Worm (Caenorhabditis elegans) whole organism, young adult: Measurements from ENCODE around the gene M05D6.9.

ENCODE experiments used
- B0035.1 ChIP-seq: sonication (generic microtip); optimal IDR thresholded peaks from 2 replicates; lab custom pipeline; 2016; ENCODE audit warnings: missing genetic modification characterization, mild to moderate bottlenecking, missing compliant biosample characterization, missing genotype, missing genetic modification reagents
- D2030.7 ChIP-seq: fragments of 200-800 bp; sonication (Bioruptor generic); IDR thresholded peaks from 2 replicates; pipeline ENCODE4 v1.3.6; 2022; ENCODE audit warnings: missing genetic modification reagents, missing genetic modification characterization, missing compliant biosample characterization
- F10E7.11 ChIP-seq: sonication (generic microtip); optimal IDR thresholded peaks from 2 replicates; lab custom pipeline; 2017; ENCODE audit warnings: mild to moderate bottlenecking, missing genetic modification characterization, moderate library complexity, missing compliant biosample characterization
- F23B12.7 ChIP-seq: sonication (generic microtip); optimal IDR thresholded peaks from 2 replicates; lab custom pipeline; 2017; ENCODE audit warnings: missing genetic modification characterization, mild to moderate bottlenecking, missing compliant biosample characterization, antibody characterized with exemption, moderate library complexity; ENCODE audit not compliant: insufficient read depth
- F37B4.10 ChIP-seq: fragments of 200-800 bp; sonication (Bioruptor generic); IDR thresholded peaks from 2 replicates; pipeline ENCODE4 v1.3.6; 2022; ENCODE audit warnings: missing genetic modification characterization, missing compliant biosample characterization
- F49E8.2 ChIP-seq: sonication (generic microtip); optimal IDR thresholded peaks from 3 replicates; lab custom pipeline; 2017; ENCODE audit warnings: missing genetic modification characterization, mild to moderate bottlenecking, missing compliant biosample characterization, antibody characterized with exemption, moderate library complexity; ENCODE audit not compliant: insufficient read depth
- F57A8.1 ChIP-seq: fragments of 200-800 bp; sonication (Bioruptor generic); optimal IDR thresholded peaks from 2 replicates; lab custom pipeline; 2018; ENCODE audit warnings: mild to moderate bottlenecking, missing genetic modification characterization, moderate library complexity, missing compliant biosample characterization
- T07F8.4 ChIP-seq: sonication (generic microtip); optimal IDR thresholded peaks from 2 replicates; lab custom pipeline; 2016; ENCODE audit warnings: mild to moderate bottlenecking, missing genetic modification characterization, moderate library complexity, missing compliant biosample characterization
- Y53G8AR.9 ChIP-seq: fragments of 200-800 bp; sonication (Bioruptor generic); conservative IDR thresholded peaks from 2 replicates; pipeline ENCODE4 v1.3.6; 2022; ENCODE audit warnings: missing genetic modification reagents, missing genetic modification characterization, missing compliant biosample characterization
- Y79H2A.3 ChIP-seq: fragments of 200-800 bp; sonication (Bioruptor generic); conservative IDR thresholded peaks from 2 replicates; pipeline ENCODE4 v1.3.6; 2022; ENCODE audit warnings: missing genetic modification reagents, missing genetic modification characterization, missing compliant biosample characterization
- attf-5 ChIP-seq: fragments of 200-800 bp; sonication (Bioruptor generic); optimal IDR thresholded peaks from 2 replicates; lab custom pipeline; 2018; ENCODE audit warnings: mild to moderate bottlenecking, missing genetic modification characterization, missing compliant biosample characterization
- bed-2 ChIP-seq: fragments of 200-800 bp; sonication (Bioruptor generic); IDR thresholded peaks from 2 replicates; pipeline ENCODE4 v1.3.6; 2022; ENCODE audit warnings: missing genetic modification reagents, missing genetic modification characterization, missing compliant biosample characterization
- ccch-3 ChIP-seq: fragments of 200-800 bp; sonication (Bioruptor generic); optimal IDR thresholded peaks from 2 replicates; lab custom pipeline; 2018; ENCODE audit warnings: mild to moderate bottlenecking, missing genetic modification characterization, missing compliant biosample characterization
- cebp-1 ChIP-seq, 2 experiments: fragments of 200-800 bp in 1 of 2; sonication (Bioruptor generic) in 1 of 2; sonication (generic microtip) in 1 of 2; IDR thresholded peaks in 1 of 2; optimal IDR thresholded peaks in 1 of 2; 2 replicates each; pipeline versions ENCODE4 v1.3.6 to Lab custom; 2017 to 2022; ENCODE audit warnings: missing compliant biosample characterization in 2 of 2, missing genetic modification characterization in 2 of 2, mild to moderate bottlenecking in 1 of 2, missing genetic modification reagents in 1 of 2, moderate library complexity in 1 of 2
- ceh-40 ChIP-seq: fragments of 200-800 bp; sonication (Bioruptor generic); IDR thresholded peaks from 2 replicates; pipeline ENCODE4 v1.3.6; 2022; ENCODE audit warnings: missing genetic modification characterization, missing compliant biosample characterization
- dox-1 ChIP-seq: fragments of 200-800 bp; sonication (Bioruptor generic); IDR thresholded peaks from 2 replicates; pipeline ENCODE4 v1.3.6; 2022; ENCODE audit warnings: missing genetic modification reagents, missing genetic modification characterization, missing compliant biosample characterization
- dpff-1 ChIP-seq: sonication (generic microtip); optimal IDR thresholded peaks from 2 replicates; lab custom pipeline; 2017; ENCODE audit warnings: mild to moderate bottlenecking, missing genetic modification characterization, missing compliant biosample characterization
- efl-1 ChIP-seq: fragments of 150-350 bp; optimal IDR thresholded peaks from 2 replicates; lab custom pipeline; 2014; ENCODE audit warnings: missing biosample characterization, missing genetic modification reagents, missing genetic modification characterization
- egrh-3 ChIP-seq: fragments of 200-800 bp; sonication (Bioruptor generic); IDR thresholded peaks from 2 replicates; pipeline ENCODE4 v1.3.6; 2022; ENCODE audit warnings: missing genetic modification reagents, missing genetic modification characterization, missing compliant biosample characterization
- ets-4 ChIP-seq: fragments of 200-800 bp; sonication (Bioruptor generic); optimal IDR thresholded peaks from 2 replicates; lab custom pipeline; 2018; ENCODE audit warnings: mild to moderate bottlenecking, missing genetic modification characterization, missing compliant biosample characterization
- fkh-3 ChIP-seq: sonication (generic microtip); optimal IDR thresholded peaks from 2 replicates; lab custom pipeline; 2016; ENCODE audit warnings: mild to moderate bottlenecking, missing genetic modification characterization, missing compliant biosample characterization
- gei-17 ChIP-seq: fragments of 200-800 bp; sonication (Bioruptor generic); optimal IDR thresholded peaks from 2 replicates; lab custom pipeline; 2018; ENCODE audit warnings: mild to moderate bottlenecking, missing genetic modification characterization, missing compliant biosample characterization
- him-1 ChIP-seq: sonication (generic microtip); optimal IDR thresholded peaks from 2 replicates; lab custom pipeline; 2016; ENCODE audit warnings: missing genotype, missing genetic modification reagents, missing genetic modification characterization, missing compliant biosample characterization
- hlh-12 ChIP-seq: sonication (generic microtip); optimal IDR thresholded peaks from 2 replicates; lab custom pipeline; 2016; ENCODE audit warnings: missing genetic modification characterization, missing compliant biosample characterization
- hsf-1 ChIP-seq: fragments of 200-800 bp; sonication (Bioruptor generic); IDR thresholded peaks from 2 replicates; pipeline ENCODE4 v1.3.6; 2022; ENCODE audit warnings: missing genetic modification reagents, missing genetic modification characterization, missing compliant biosample characterization
- lag-1 ChIP-seq: fragments of 200-800 bp; sonication (Bioruptor generic); IDR thresholded peaks from 2 replicates; pipeline ENCODE4 v1.3.6; 2022; ENCODE audit warnings: missing genetic modification reagents, missing genetic modification characterization, missing compliant biosample characterization
- let-607 ChIP-seq, 2 experiments: fragments of 200-800 bp in 1 of 2; sonication (Bioruptor generic) in 1 of 2; sonication (generic microtip) in 1 of 2; optimal IDR thresholded peaks; 2 replicates each; lab custom pipeline; 2016 to 2018; ENCODE audit warnings: mild to moderate bottlenecking in 2 of 2, missing compliant biosample characterization in 2 of 2, missing genetic modification characterization in 2 of 2, moderate library complexity in 2 of 2, missing genotype in 1 of 2
- lin-26 ChIP-seq: fragments of 200-800 bp; sonication (Bioruptor generic); IDR thresholded peaks from 2 replicates; pipeline ENCODE4 v1.3.6; 2022; ENCODE audit warnings: missing genetic modification reagents, missing genetic modification characterization, missing compliant biosample characterization
- lin-40 ChIP-seq: sonication (generic microtip); optimal IDR thresholded peaks from 2 replicates; lab custom pipeline; 2016; ENCODE audit warnings: missing genetic modification characterization, mild to moderate bottlenecking, missing compliant biosample characterization, missing genotype, missing genetic modification reagents
- madf-8 ChIP-seq: fragments of 200-800 bp; sonication (Bioruptor generic); conservative IDR thresholded peaks from 2 replicates; pipeline ENCODE4 v1.3.6; 2022; ENCODE audit warnings: missing genetic modification reagents, missing genetic modification characterization, missing compliant biosample characterization
- pbrm-1 ChIP-seq: fragments of 200-800 bp; sonication (Bioruptor generic); IDR thresholded peaks from 2 replicates; pipeline ENCODE4 v1.3.6; 2022; ENCODE audit warnings: missing genetic modification reagents, missing genetic modification characterization, missing compliant biosample characterization
- pha-4 ChIP-seq: fragments of 150-350 bp; sonication (generic microtip); optimal IDR thresholded peaks from 2 replicates; lab custom pipeline; 2014; ENCODE audit warnings: missing biosample characterization, missing genetic modification reagents, missing genetic modification characterization
- rec-8 ChIP-seq, 2 experiments: sonication (generic microtip); optimal IDR thresholded peaks; 2 replicates each; lab custom pipeline; 2016; ENCODE audit warnings: mild to moderate bottlenecking in 2 of 2, missing genetic modification characterization in 2 of 2, missing genetic modification reagents in 2 of 2, missing genotype in 2 of 2, missing biosample characterization in 1 of 2, missing compliant biosample characterization in 1 of 2, moderate library complexity in 1 of 2
- rpc-1 ChIP-seq, 2 experiments: fragments of 150-350 bp in 1 of 2; sonication (generic microtip) in 1 of 2; optimal IDR thresholded peaks; 2 replicates each; lab custom pipeline; 2014 to 2018; ENCODE audit warnings: missing biosample characterization in 1 of 2, missing genetic modification characterization in 1 of 2, missing genetic modification reagents in 1 of 2, missing genotype in 1 of 2
- sdz-38 ChIP-seq: sonication (generic microtip); optimal IDR thresholded peaks from 2 replicates; lab custom pipeline; 2016; ENCODE audit warnings: missing genotype, missing genetic modification characterization, missing compliant biosample characterization
- snpc-4 ChIP-seq, 5 experiments: fragments of 150-350 bp in 1 of 5; sonication (generic microtip) in 4 of 5; optimal IDR thresholded peaks; 2 replicates each; lab custom pipeline; 2014 to 2018; ENCODE audit warnings: missing genetic modification characterization in 5 of 5, missing biosample characterization in 3 of 5, antibody characterized with exemption in 2 of 5, mild to moderate bottlenecking in 2 of 5, missing compliant biosample characterization in 2 of 5, missing genotype in 2 of 5, moderate library complexity in 2 of 5, missing genetic modification reagents in 1 of 5
- sptf-2 ChIP-seq: fragments of 200-800 bp; sonication (Bioruptor generic); optimal IDR thresholded peaks from 2 replicates; lab custom pipeline; 2018; ENCODE audit warnings: mild to moderate bottlenecking, missing genetic modification characterization, missing compliant biosample characterization
- tbx-9 ChIP-seq: sonication (generic microtip); optimal IDR thresholded peaks from 2 replicates; lab custom pipeline; 2016; ENCODE audit warnings: borderline replicate concordance, missing genetic modification characterization, inconsistent platforms, missing compliant biosample characterization
- tlf-1 ChIP-seq: fragments of 200-800 bp; sonication (Bioruptor generic); optimal IDR thresholded peaks from 2 replicates; lab custom pipeline; 2018; ENCODE audit warnings: mild to moderate bottlenecking, missing genetic modification characterization, missing compliant biosample characterization
- unc-62 ChIP-seq: fragments of 150-350 bp; optimal IDR thresholded peaks from 2 replicates; lab custom pipeline; 2014; ENCODE audit warnings: missing biosample characterization, missing genetic modification reagents, missing genetic modification characterization
- ztf-28 ChIP-seq: fragments of 200-800 bp; sonication (Bioruptor generic); IDR thresholded peaks from 2 replicates; pipeline ENCODE4 v1.3.6; 2022; ENCODE audit warnings: missing genetic modification reagents, missing genetic modification characterization, missing compliant biosample characterization

Gene M05D6.9

DNA sequence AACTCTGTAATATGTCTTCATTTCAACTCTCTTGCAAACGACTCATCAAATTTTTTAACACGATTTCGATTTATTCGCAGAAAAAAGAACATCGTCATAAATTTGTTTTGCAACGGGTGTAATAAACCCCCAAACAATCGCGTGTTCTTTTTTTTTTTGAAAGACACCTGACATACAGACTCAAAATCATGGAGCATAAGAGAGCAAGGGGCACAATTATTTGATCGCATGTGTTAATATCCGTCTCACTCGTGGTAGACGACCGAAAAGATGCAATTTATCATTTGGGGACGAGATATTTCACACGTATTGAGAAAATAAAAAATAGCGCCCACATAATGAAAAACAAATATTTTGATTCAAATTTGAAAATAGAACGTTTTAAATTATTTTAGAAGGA is 2.1 kb downstream of the M05D6.9 start:
- no peak for TF ChIP-seq pbrm-1
- TF ChIP-seq hsf-1 (GFP tag; lab: Robert Waterston, UW) = no peak
- no peak for TF ChIP-seq bed-2 (GFP tag; lab: Robert Waterston, UW)
- no peak for TF ChIP-seq sdz-38 (tag; lab: Kevin White, UChicago)
- TF ChIP-seq let-607 (tag; optimal IDR thresholded peaks at IDR 0.05; lab: Kevin White, UChicago) = no peak
- TF ChIP-seq gei-17 = no peak
- no peak for TF ChIP-seq D2030.7 (GFP tag; lab: Robert Waterston, UW)
- TF ChIP-seq T07F8.4 (tag; lab: Kevin White, UChicago) = no peak
- TF ChIP-seq ceh-40 (GFP tag; lab: Robert Waterston, UW) = no peak
- no peak for TF ChIP-seq tlf-1 (GFP tag; lab: Kevin White, UChicago)
- TF ChIP-seq F23B12.7 (tag; lab: Kevin White, UChicago) = no peak
- no peak for TF ChIP-seq sptf-2 (GFP tag; lab: Kevin White, UChicago)
- TF ChIP-seq lin-26 = no peak
- no peak for TF ChIP-seq rpc-1 (optimal IDR thresholded peaks at IDR 0.05; lab: Kevin White, UChicago)
- TF ChIP-seq rpc-1 (tag; optimal IDR thresholded peaks at IDR 0.05; lab: Kevin White, UChicago) = no peak
- no peak for TF ChIP-seq attf-5 (GFP tag; lab: Kevin White, UChicago)
- TF ChIP-seq F49E8.2 (tag; lab: Kevin White, UChicago) = no peak
- no peak for TF ChIP-seq hlh-12
- no peak for TF ChIP-seq Y53G8AR.9 (GFP tag; lab: Robert Waterston, UW)
- TF ChIP-seq unc-62 (GFP tag; lab: Kevin White, UChicago) = no peak

DNA sequence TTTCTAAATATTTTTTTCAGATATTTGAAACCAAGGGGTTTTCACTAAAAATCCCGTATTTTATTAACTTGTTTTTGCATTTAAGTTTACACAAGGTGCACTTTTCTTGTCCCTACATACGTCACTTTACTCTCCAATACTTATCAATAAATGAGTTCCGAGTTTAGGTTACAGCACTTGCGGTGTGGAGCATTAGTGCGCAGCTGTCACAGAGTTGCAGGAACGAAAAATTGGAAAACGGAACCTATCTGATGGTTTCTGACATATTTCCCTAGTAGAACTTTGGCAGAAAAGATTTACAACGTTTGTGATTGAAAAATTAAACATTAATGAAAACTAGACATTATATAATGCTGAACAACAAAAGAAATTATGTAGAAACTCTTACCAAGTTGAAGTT is 4.1 kb downstream of the M05D6.9 start:
- TF ChIP-seq snpc-4 (GFP tag; optimal IDR thresholded peaks at IDR 0.05; lab: Kevin White, UChicago) (no peak), snpc-4 (tag; optimal IDR thresholded peaks at IDR 0.05; lab: Kevin White, UChicago) (no peak), lag-1 (no peak)

DNA sequence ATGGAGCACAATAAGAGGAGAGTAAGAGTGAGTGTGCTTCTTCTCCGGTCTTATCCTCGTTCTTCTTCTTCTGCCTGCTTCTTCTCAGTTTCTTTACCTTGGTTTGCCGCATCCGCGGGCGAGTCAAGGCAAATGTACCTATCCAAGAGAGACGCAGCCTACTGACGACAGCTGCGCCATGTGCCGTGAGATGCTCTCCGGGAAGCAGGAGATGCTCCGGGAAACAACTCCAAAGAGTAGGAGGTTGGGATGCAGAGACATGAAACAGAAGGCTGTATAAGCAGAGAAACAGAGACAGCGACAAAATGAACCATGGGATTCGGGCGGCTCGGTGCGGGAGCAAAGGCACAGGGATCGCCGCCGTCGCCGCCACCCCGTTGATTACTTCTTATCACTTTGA is 4.9 kb downstream of the M05D6.9 start:
- TF ChIP-seq rec-8 (tag; optimal IDR thresholded peaks at IDR 0.05; lab: Kevin White, UChicago) = no peak
- 0 out of 2 replicates have a peak, but pooled peaks have one; percentile 7 for TF ChIP-seq bed-2 (GFP tag; lab: Robert Waterston, UW)
- TF ChIP-seq pha-4 = no peak
- no peak for TF ChIP-seq F37B4.10 (GFP tag; lab: Robert Waterston, UW)
- TF ChIP-seq egrh-3 (GFP tag; lab: Robert Waterston, UW) = no peak
- TF ChIP-seq Y79H2A.3 (GFP tag; lab: Robert Waterston, UW) = no peak
- no peak for TF ChIP-seq cebp-1 (GFP tag; IDR thresholded peaks at IDR 0.05; lab: Robert Waterston, UW)
- peak; percentile 11 for TF ChIP-seq cebp-1 (tag; optimal IDR thresholded peaks at IDR 0.05; lab: Kevin White, UChicago)
- TF ChIP-seq B0035.1 (tag; lab: Kevin White, UChicago) = no peak
- TF ChIP-seq tbx-9 (tag; lab: Kevin White, UChicago) = no peak
- no peak for TF ChIP-seq lin-40 (tag; lab: Kevin White, UChicago)
- no peak for TF ChIP-seq F10E7.11
- TF ChIP-seq, all 124 proteins: peak for 2

DNA sequence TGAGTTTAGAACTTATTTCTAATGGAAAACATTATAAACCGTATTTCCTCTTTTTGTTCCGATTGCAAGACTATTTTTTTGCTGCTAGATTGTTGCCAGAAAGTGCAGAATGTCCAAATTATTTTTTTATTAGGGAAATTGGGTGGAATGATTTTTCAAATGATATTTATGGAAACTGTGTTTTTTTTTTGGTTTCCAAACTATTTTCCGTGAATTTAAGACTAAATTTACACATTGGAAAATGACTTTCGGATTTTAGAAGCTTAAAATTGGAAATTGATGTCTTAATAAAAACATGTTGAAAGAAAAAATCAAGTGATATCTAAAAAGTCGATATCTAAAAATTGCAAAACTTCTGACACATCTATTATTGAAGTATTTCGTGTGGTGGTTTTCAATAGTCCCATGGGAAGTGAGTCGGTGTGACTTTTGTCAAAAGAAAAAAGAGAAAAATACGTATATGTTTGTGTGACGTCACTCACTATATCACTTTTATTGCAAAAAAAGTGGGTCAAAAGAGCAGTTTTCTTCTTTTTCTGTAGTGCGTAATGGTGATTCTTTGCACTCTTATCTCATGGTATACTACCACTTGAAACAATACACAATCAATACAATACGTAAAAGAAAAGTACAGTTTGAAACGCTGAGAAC is 10.1 kb downstream of the M05D6.9 start:
- TF ChIP-seq F10E7.11 (no peak), sptf-2 (GFP tag; lab: Kevin White, UChicago) (no peak), ccch-3 (GFP tag; lab: Kevin White, UChicago) (no peak), madf-8 (GFP tag; lab: Robert Waterston, UW) (no peak), dpff-1 (tag; lab: Kevin White, UChicago) (no peak), fkh-3 (tag; lab: Kevin White, UChicago) (no peak), ets-4 (no peak), dox-1 (GFP tag; lab: Robert Waterston, UW) (no peak), ztf-28 (GFP tag; lab: Robert Waterston, UW) (no peak), unc-62 (GFP tag; lab: Kevin White, UChicago) (no peak), pha-4 (no peak), him-1 (tag; lab: Kevin White, UChicago) (no peak), F57A8.1 (GFP tag; lab: Kevin White, UChicago) (no peak), sdz-38 (tag; lab: Kevin White, UChicago) (no peak), efl-1 (no peak)
